Fruit fly (Drosophila melanogaster) whole organism, prepupa: ENCODE data around the gene bai.

Experiments used
- Blimp-1 ChIP-seq: fragments of 200-800 bp; sonication (Bioruptor generic); optimal IDR thresholded peaks from 3 replicates; lab custom pipeline; 2017; ENCODE audit warnings: missing biosample characterization, missing genetic modification characterization, mild to moderate bottlenecking, moderate library complexity, missing genetic modification reagents
- CG10631 ChIP-seq: fragments of 200-800 bp; sonication (Bioruptor generic); optimal IDR thresholded peaks from 2 replicates; lab custom pipeline; 2016; ENCODE audit warnings: missing biosample characterization, missing genetic modification characterization
- CG10669 ChIP-seq: fragments of 200-800 bp; sonication (Bioruptor generic); optimal IDR thresholded peaks from 3 replicates; lab custom pipeline; 2018; ENCODE audit warnings: missing biosample characterization, mild to moderate bottlenecking, missing genetic modification characterization, moderate library complexity
- CG1621 ChIP-seq: fragments of 200-800 bp; sonication (Bioruptor generic); optimal IDR thresholded peaks from 3 replicates; lab custom pipeline; 2018; ENCODE audit warnings: missing biosample characterization, mild to moderate bottlenecking, missing genetic modification characterization
- CG31627 ChIP-seq: fragments of 200-800 bp; sonication (Bioruptor generic); optimal IDR thresholded peaks from 3 replicates; lab custom pipeline; 2016; ENCODE audit warnings: missing biosample characterization, missing genetic modification characterization
- CG32006 ChIP-seq: fragments of 200-800 bp; sonication (Bioruptor generic); optimal IDR thresholded peaks from 3 replicates; lab custom pipeline; 2017; ENCODE audit warnings: missing biosample characterization, mild to moderate bottlenecking, missing genetic modification characterization
- CG4318 ChIP-seq: fragments of 200-800 bp; sonication (Bioruptor generic); optimal IDR thresholded peaks from 3 replicates; lab custom pipeline; 2017; ENCODE audit warnings: missing biosample characterization, mild to moderate bottlenecking, missing genetic modification characterization
- CG6792 ChIP-seq: fragments of 200-800 bp; sonication (Bioruptor generic); optimal IDR thresholded peaks from 3 replicates; lab custom pipeline; 2016; ENCODE audit warnings: missing biosample characterization, missing genetic modification characterization
- CG8119 ChIP-seq: fragments of 200-800 bp; sonication (Bioruptor generic); IDR thresholded peaks from 3 replicates; pipeline ENCODE4 v1.3.6; 2022; ENCODE audit warnings: missing biosample characterization, missing genetic modification characterization
- CG8632 ChIP-seq: fragments of 200-800 bp; sonication (Bioruptor generic); optimal IDR thresholded peaks from 3 replicates; lab custom pipeline; 2016; ENCODE audit warnings: missing biosample characterization, missing genetic modification characterization
- Eip78C ChIP-seq: fragments of 200-800 bp; sonication (Bioruptor generic); peaks from one replicate; lab custom pipeline; 2016; ENCODE audit warnings: missing biosample characterization, missing genetic modification characterization
- Ets21C ChIP-seq: fragments of 200-800 bp; sonication (Bioruptor generic); optimal IDR thresholded peaks from 3 replicates; lab custom pipeline; 2016; ENCODE audit warnings: missing biosample characterization, missing genetic modification characterization
- Ets96B ChIP-seq: fragments of 200-800 bp; optimal IDR thresholded peaks from 2 replicates; lab custom pipeline; 2019; ENCODE audit warnings: missing biosample characterization, mild to moderate bottlenecking, missing genetic modification characterization, moderate library complexity
- Gug ChIP-seq: fragments of 200-800 bp; sonication (Bioruptor generic); IDR thresholded peaks from 2 replicates; pipeline ENCODE4 v1.3.6; 2022; ENCODE audit warnings: missing biosample characterization, missing genetic modification characterization
- Hr38 ChIP-seq: sonication (Bioruptor generic); optimal IDR thresholded peaks from 2 replicates; lab custom pipeline; 2016; ENCODE audit warnings: missing biosample characterization, missing genetic modification characterization
- Hr4 ChIP-seq: fragments of 200-800 bp; sonication (Bioruptor generic); optimal IDR thresholded peaks from 3 replicates; lab custom pipeline; 2016; ENCODE audit warnings: missing biosample characterization, missing genetic modification characterization
- Sox102F ChIP-seq: fragments of 200-800 bp; sonication (Bioruptor generic); optimal IDR thresholded peaks from 2 replicates; lab custom pipeline; 2016; ENCODE audit warnings: missing biosample characterization, mild to moderate bottlenecking, missing genetic modification characterization
- Sox15 ChIP-seq: fragments of 200-800 bp; sonication (Bioruptor generic); optimal IDR thresholded peaks from 3 replicates; lab custom pipeline; 2016; ENCODE audit warnings: missing biosample characterization, missing genetic modification characterization
- cyc ChIP-seq: fragments of 200-800 bp; sonication (Bioruptor generic); optimal IDR thresholded peaks from 3 replicates; lab custom pipeline; 2016; ENCODE audit warnings: missing biosample characterization, missing genetic modification characterization
- dsx ChIP-seq: fragments of 200-800 bp; optimal IDR thresholded peaks from 3 replicates; lab custom pipeline; 2019; ENCODE audit warnings: missing biosample characterization, mild to moderate bottlenecking, missing genetic modification characterization, moderate library complexity; ENCODE audit not compliant: poor library complexity, severe bottlenecking
- esn ChIP-seq: fragments of 200-800 bp; sonication (Bioruptor generic); optimal IDR thresholded peaks from 2 replicates; lab custom pipeline; 2016; ENCODE audit warnings: missing biosample characterization, mild to moderate bottlenecking, missing genetic modification characterization, moderate library complexity
- fd85E ChIP-seq: fragments of 200-800 bp; sonication (Bioruptor generic); optimal IDR thresholded peaks from 3 replicates; lab custom pipeline; 2016; ENCODE audit warnings: missing biosample characterization, missing genetic modification characterization
- fkh ChIP-seq: fragments of 200-800 bp; sonication (Bioruptor generic); optimal IDR thresholded peaks from 3 replicates; lab custom pipeline; 2017; ENCODE audit warnings: missing biosample characterization, mild to moderate bottlenecking, missing genetic modification characterization, moderate library complexity
- spab ChIP-seq: fragments of 200-800 bp; sonication (Bioruptor generic); optimal IDR thresholded peaks from 2 replicates; lab custom pipeline; 2017; ENCODE audit warnings: missing biosample characterization, mild to moderate bottlenecking, missing genetic modification characterization, missing genetic modification reagents
- svp ChIP-seq: fragments of 200-800 bp; sonication (Bioruptor generic); peaks from one replicate; lab custom pipeline; 2016; ENCODE audit warnings: missing biosample characterization, missing genetic modification characterization
- topi ChIP-seq: fragments of 200-800 bp; sonication (Bioruptor generic); optimal IDR thresholded peaks from 3 replicates; lab custom pipeline; 2016; ENCODE audit warnings: missing biosample characterization, missing genetic modification characterization
- vri ChIP-seq: fragments of 200-800 bp; sonication (Bioruptor generic); optimal IDR thresholded peaks from 3 replicates; lab custom pipeline; 2016; ENCODE audit warnings: missing biosample characterization, mild to moderate bottlenecking, missing genetic modification characterization

bai gene

dm6 chr3R:25077280-25077820 lies 38.2 kb downstream of the bai start:
- no peak for TF ChIP-seq Blimp-1 (GFP tag; lab: Kevin White, UChicago)
- no peak for TF ChIP-seq CG4318 (GFP tag; lab: Kevin White, UChicago)

- TF ChIP-seq Gug (GFP tag; lab: Robert Waterston, UW) = no peak
- no peak for TF ChIP-seq Ets21C (GFP tag; lab: Kevin White, UChicago)
- no peak for TF ChIP-seq fd85E (GFP tag; lab: Kevin White, UChicago)
- TF ChIP-seq Sox102F (GFP tag; lab: Kevin White, UChicago) = no peak
- no peak for TF ChIP-seq spab (GFP tag; lab: Kevin White, UChicago)
- no peak for TF ChIP-seq Eip78C (GFP tag; lab: Kevin White, UChicago)
- TF ChIP-seq Hr38 (GFP tag; lab: Kevin White, UChicago) = no peak
- TF ChIP-seq CG8119 (GFP tag; lab: Robert Waterston, UW) = no peak
- no peak for TF ChIP-seq Sox15 (GFP tag; lab: Kevin White, UChicago)
- no peak for TF ChIP-seq CG31627 (GFP tag; lab: Kevin White, UChicago)
- TF ChIP-seq cyc (GFP tag; lab: Kevin White, UChicago) = no peak
- no peak for TF ChIP-seq esn (GFP tag; lab: Kevin White, UChicago)
- TF ChIP-seq CG32006 (GFP tag; lab: Kevin White, UChicago) = no peak
- TF ChIP-seq dsx (GFP tag; lab: Kevin White, UChicago) = no peak
- no peak for TF ChIP-seq svp (GFP tag; lab: Kevin White, UChicago)
These were observed 39.5 kb downstream of the bai start for dm6 chr3R:25078665-25079064.

dm6 chr3R:25080446-25080845 lies 41.3 kb downstream of the bai start:
- TF ChIP-seq Hr4 (no peak), fkh (GFP tag; lab: Kevin White, UChicago) (peak; percentile 93), esn (GFP tag; lab: Kevin White, UChicago) (no peak), Ets96B (tag; lab: Kevin White, UChicago) (no peak), Ets21C (GFP tag; lab: Kevin White, UChicago) (no peak), CG10631 (no peak), CG10669 (GFP tag; lab: Kevin White, UChicago) (no peak), CG8632 (GFP tag; lab: Kevin White, UChicago) (no peak), vri (GFP tag; lab: Kevin White, UChicago) (no peak), Eip78C (GFP tag; lab: Kevin White, UChicago) (peak; percentile 52)

dm6 chr3R:25082348-25082747 lies 43.2 kb downstream of the bai start, which contains the start of gene fd96Ca:
TSS of gene fd96Ca (plus strand) at chr3R:25082684.
- TF ChIP-seq CG6792 (GFP tag; lab: Kevin White, UChicago) (no peak), CG32006 (GFP tag; lab: Kevin White, UChicago) (no peak), CG1621 (tag; lab: Kevin White, UChicago) (peak; percentile 3), topi (no peak)
